Fruit fly (Drosophila melanogaster) whole organism, embryonic: Measurements from ENCODE around the gene CG12477.

Source experiments
- CG10543 ChIP-seq: fragments of 200-800 bp; sonication (Bioruptor generic); optimal IDR thresholded peaks from 3 replicates; lab custom pipeline; 2017; ENCODE audit warnings: missing biosample characterization, mild to moderate bottlenecking, missing genetic modification characterization, moderate library complexity
- CG11247 ChIP-seq: fragments of 200-800 bp; sonication (Bioruptor generic); IDR thresholded peaks from 2 replicates; pipeline ENCODE4 v1.3.6; 2022; ENCODE audit warnings: missing biosample characterization, missing genetic modification characterization
- CG12744 ChIP-seq: fragments of 200-800 bp; sonication (Bioruptor generic); optimal IDR thresholded peaks from 2 replicates; lab custom pipeline; 2016; ENCODE audit warnings: missing biosample characterization, missing genetic modification characterization
- CG12769 ChIP-seq: fragments of 200-800 bp; sonication (Bioruptor generic); optimal IDR thresholded peaks from 2 replicates; lab custom pipeline; 2019; ENCODE audit warnings: missing biosample characterization, mild to moderate bottlenecking, missing genetic modification characterization, moderate library complexity
- CG13775 ChIP-seq: fragments of 200-800 bp; sonication (Bioruptor generic); optimal IDR thresholded peaks from 3 replicates; lab custom pipeline; 2017; ENCODE audit warnings: missing biosample characterization, mild to moderate bottlenecking, missing genetic modification characterization
- CG15011 ChIP-seq: fragments of 200-800 bp; sonication (Bioruptor generic); optimal IDR thresholded peaks from 3 replicates; lab custom pipeline; 2018; ENCODE audit warnings: missing biosample characterization, mild to moderate bottlenecking, missing genetic modification characterization
- CG15696 ChIP-seq: fragments of 200-800 bp; sonication (Bioruptor generic); optimal IDR thresholded peaks from 2 replicates; lab custom pipeline; 2019; ENCODE audit warnings: missing biosample characterization, mild to moderate bottlenecking, missing genetic modification characterization, moderate library complexity
- CG1603 ChIP-seq: fragments of 200-800 bp; sonication (Bioruptor generic); optimal IDR thresholded peaks from 2 replicates; lab custom pipeline; 2019; ENCODE audit warnings: missing biosample characterization, mild to moderate bottlenecking, missing genetic modification characterization, moderate library complexity
- CG1647 ChIP-seq: fragments of 200-800 bp; sonication (Bioruptor generic); optimal IDR thresholded peaks from 3 replicates; lab custom pipeline; 2016; ENCODE audit warnings: missing biosample characterization, missing genetic modification characterization
- CG18599 ChIP-seq: fragments of 200-800 bp; sonication (Bioruptor generic); optimal IDR thresholded peaks from 3 replicates; lab custom pipeline; 2017; ENCODE audit warnings: missing biosample characterization, missing genetic modification characterization, mild to moderate bottlenecking, moderate library complexity, missing genetic modification reagents
- CG18764 ChIP-seq: fragments of 200-800 bp; sonication (Bioruptor generic); optimal IDR thresholded peaks from 3 replicates; lab custom pipeline; 2016; ENCODE audit warnings: missing biosample characterization, missing genetic modification characterization
- CG2129 ChIP-seq: fragments of 200-800 bp; sonication (Bioruptor generic); IDR thresholded peaks from 2 replicates; pipeline ENCODE4 v1.3.6; 2022; ENCODE audit warnings: missing biosample characterization, missing genetic modification characterization; ENCODE audit not compliant: partially characterized antibody
- CG42726 ChIP-seq: fragments of 200-800 bp; sonication (Bioruptor generic); IDR thresholded peaks from 2 replicates; pipeline ENCODE4 v1.3.6; 2022; ENCODE audit warnings: missing biosample characterization, missing genetic modification characterization; ENCODE audit not compliant: partially characterized antibody
- CG4730 ChIP-seq: fragments of 200-800 bp; sonication (Bioruptor generic); IDR thresholded peaks from 2 replicates; pipeline ENCODE4 v1.3.6; 2022; ENCODE audit warnings: missing biosample characterization, missing genetic modification characterization
- CG4854 ChIP-seq: fragments of 200-800 bp; sonication (Bioruptor generic); optimal IDR thresholded peaks from 2 replicates; lab custom pipeline; 2016; ENCODE audit warnings: missing biosample characterization, missing genetic modification characterization, inconsistent platforms
- CG6765 ChIP-seq: fragments of 200-800 bp; sonication (Bioruptor generic); optimal IDR thresholded peaks from 3 replicates; lab custom pipeline; 2017; ENCODE audit warnings: missing biosample characterization, mild to moderate bottlenecking, missing genetic modification characterization
- CG8359 ChIP-seq: fragments of 200-800 bp; sonication (Bioruptor generic); optimal IDR thresholded peaks from 2 replicates; lab custom pipeline; 2017; ENCODE audit warnings: missing biosample characterization, mild to moderate bottlenecking, missing genetic modification characterization, borderline replicate concordance
- CG8924 ChIP-seq: fragments of 200-800 bp; optimal IDR thresholded peaks from 3 replicates; lab custom pipeline; 2019; ENCODE audit warnings: missing biosample characterization, mild to moderate bottlenecking, missing genetic modification characterization, moderate library complexity
- CG9876 ChIP-seq: fragments of 200-800 bp; sonication (Bioruptor generic); optimal IDR thresholded peaks from 2 replicates; lab custom pipeline; 2016; ENCODE audit warnings: missing biosample characterization, missing genetic modification characterization
- ERR ChIP-seq: fragments of 200-800 bp; sonication (Bioruptor generic); optimal IDR thresholded peaks from 2 replicates; lab custom pipeline; 2016; ENCODE audit warnings: missing biosample characterization, missing genetic modification characterization
- Elba2 ChIP-seq: fragments of 200-800 bp; sonication (Bioruptor generic); optimal IDR thresholded peaks from 3 replicates; lab custom pipeline; 2016; ENCODE audit warnings: missing biosample characterization, missing genetic modification characterization
- Fer2 ChIP-seq: fragments of 200-800 bp; sonication (Bioruptor generic); optimal IDR thresholded peaks from 2 replicates; lab custom pipeline; 2018; ENCODE audit warnings: missing biosample characterization, mild to moderate bottlenecking, missing genetic modification characterization, moderate library complexity
- Fer3 ChIP-seq: fragments of 200-800 bp; sonication (Bioruptor generic); optimal IDR thresholded peaks from 2 replicates; lab custom pipeline; 2018; ENCODE audit warnings: missing biosample characterization, mild to moderate bottlenecking, missing genetic modification characterization, moderate library complexity
- HLH3B ChIP-seq: fragments of 200-800 bp; sonication (Bioruptor generic); IDR thresholded peaks from 2 replicates; pipeline ENCODE4 v1.3.6; 2022; ENCODE audit warnings: missing biosample characterization, missing genetic modification characterization
- Hand ChIP-seq: fragments of 200-800 bp; sonication (Bioruptor generic); optimal IDR thresholded peaks from 2 replicates; lab custom pipeline; 2017; ENCODE audit warnings: mild to moderate bottlenecking, missing biosample characterization, missing genetic modification reagents, missing genetic modification characterization
- Hmr ChIP-seq: fragments of 200-800 bp; sonication (Bioruptor generic); optimal IDR thresholded peaks from 3 replicates; lab custom pipeline; 2017; ENCODE audit warnings: mild to moderate bottlenecking, missing biosample characterization, missing genetic modification reagents, missing genetic modification characterization
- Lim3 ChIP-seq: fragments of 200-800 bp; sonication (Bioruptor generic); IDR thresholded peaks from 2 replicates; pipeline ENCODE4 v1.3.6; 2022; ENCODE audit warnings: missing biosample characterization, missing genetic modification characterization
- Lpt ChIP-seq: fragments of >200 bp; optimal IDR thresholded peaks from 2 replicates; lab custom pipeline; 2018; ENCODE audit warnings: missing biosample characterization, missing genetic modification characterization
- Myb ChIP-seq: fragments of 200-800 bp; sonication (Bioruptor generic); optimal IDR thresholded peaks from 2 replicates; lab custom pipeline; 2016; ENCODE audit warnings: missing biosample characterization, missing genetic modification characterization
- Neu2 ChIP-seq: fragments of 200-800 bp; sonication (Bioruptor generic); optimal IDR thresholded peaks from 3 replicates; lab custom pipeline; 2016; ENCODE audit warnings: missing biosample characterization, missing genetic modification characterization, borderline replicate concordance
- PHDP ChIP-seq: fragments of 200-800 bp; sonication (Bioruptor generic); optimal IDR thresholded peaks from 3 replicates; lab custom pipeline; 2018; ENCODE audit warnings: missing biosample characterization, mild to moderate bottlenecking, missing genetic modification characterization, moderate library complexity
- Poxn ChIP-seq: fragments of 200-800 bp; sonication (Bioruptor generic); IDR thresholded peaks from 2 replicates; pipeline ENCODE4 v1.3.6; 2022; ENCODE audit warnings: missing biosample characterization, missing genetic modification characterization
- Rfx ChIP-seq: fragments of 200-800 bp; sonication (Bioruptor generic); IDR thresholded peaks from 2 replicates; pipeline ENCODE4 v1.3.6; 2022; ENCODE audit warnings: missing biosample characterization, missing genetic modification characterization
- Sry-β ChIP-seq: fragments of 200-800 bp; sonication (Bioruptor generic); optimal IDR thresholded peaks from 2 replicates; lab custom pipeline; 2018; ENCODE audit warnings: missing biosample characterization, mild to moderate bottlenecking, missing genetic modification characterization, moderate library complexity
- cad ChIP-seq: fragments of >200 bp; optimal IDR thresholded peaks from 2 replicates; lab custom pipeline; 2017; ENCODE audit warnings: missing biosample characterization, missing genetic modification characterization
- chif ChIP-seq, 2 experiments: fragments of 200-800 bp; sonication (Bioruptor generic); optimal IDR thresholded peaks; 3 replicates each; lab custom pipeline; 2016; ENCODE audit warnings: missing biosample characterization in 2 of 2, missing genetic modification characterization in 2 of 2
- chm ChIP-seq: fragments of 200-800 bp; sonication (Bioruptor generic); IDR thresholded peaks from 2 replicates; pipeline ENCODE4 v1.3.6; 2022; ENCODE audit warnings: missing biosample characterization, missing genetic modification characterization
- dm ChIP-seq: fragments of 200-800 bp; sonication (Bioruptor generic); optimal IDR thresholded peaks from 3 replicates; lab custom pipeline; 2016; ENCODE audit warnings: missing biosample characterization, missing genetic modification characterization
- ems ChIP-seq: fragments of 200-800 bp; sonication (Bioruptor generic); optimal IDR thresholded peaks from 3 replicates; lab custom pipeline; 2016; ENCODE audit warnings: missing biosample characterization, missing genetic modification characterization
- gfzf ChIP-seq: fragments of 200-800 bp; sonication (Bioruptor generic); optimal IDR thresholded peaks from 2 replicates; lab custom pipeline; 2016; ENCODE audit warnings: missing biosample characterization, mild to moderate bottlenecking, missing genetic modification characterization, moderate library complexity
- hb ChIP-seq: fragments of 200-800 bp; sonication (Bioruptor generic); IDR thresholded peaks from 3 replicates; pipeline ENCODE4 v1.3.6; 2022; ENCODE audit warnings: missing biosample characterization, missing genetic modification characterization; ENCODE audit not compliant: partially characterized antibody
- jumu ChIP-seq: fragments of 200-800 bp; sonication (Bioruptor generic); optimal IDR thresholded peaks from 3 replicates; lab custom pipeline; 2016; ENCODE audit warnings: missing biosample characterization, missing genetic modification characterization
- ken ChIP-seq: fragments of 200-800 bp; sonication (Bioruptor generic); IDR thresholded peaks from 3 replicates; pipeline ENCODE4 v1.3.6; 2022; ENCODE audit warnings: missing biosample characterization, missing genetic modification characterization
- knrl ChIP-seq: fragments of 200-800 bp; sonication (Bioruptor generic); IDR thresholded peaks from 3 replicates; pipeline ENCODE4 v1.3.6; 2022; ENCODE audit warnings: missing biosample characterization, missing genetic modification characterization; ENCODE audit not compliant: partially characterized antibody
- lilli ChIP-seq: fragments of 200-800 bp; sonication (Bioruptor generic); optimal IDR thresholded peaks from 3 replicates; lab custom pipeline; 2016; ENCODE audit warnings: missing biosample characterization, missing genetic modification characterization
- pan ChIP-seq, 4 experiments: fragments of >200 bp in 3 of 4; fragments of 200-800 bp in 1 of 4; sonication (Bioruptor generic) in 1 of 4; optimal IDR thresholded peaks in 3 of 4; IDR thresholded peaks in 1 of 4; 2 replicates each; pipeline versions ENCODE4 v1.3.6 to Lab custom; 2017 to 2022; ENCODE audit warnings: missing biosample characterization in 2 of 4, missing genetic modification characterization in 2 of 4, mixed read lengths in 1 of 4
- pho ChIP-seq: fragments of 200-800 bp; sonication (Bioruptor generic); optimal IDR thresholded peaks from 2 replicates; lab custom pipeline; 2016; ENCODE audit warnings: missing biosample characterization, missing genetic modification characterization
- twi ChIP-seq: fragments of 200-800 bp; optimal IDR thresholded peaks from 2 replicates; lab custom pipeline; 2019; ENCODE audit warnings: missing biosample characterization, mild to moderate bottlenecking, missing genetic modification characterization, moderate library complexity
- zfh1 ChIP-seq: fragments of 200-800 bp; sonication (Bioruptor generic); IDR thresholded peaks from 3 replicates; pipeline ENCODE4 v1.3.6; 2022; ENCODE audit warnings: missing biosample characterization, missing genetic modification characterization

The CG12477 gene

dm6 chr3L:18672986-18673633 lies 50.0 kb downstream of the CG12477 start, which contains the start of gene Capr (continued):
- TF ChIP-seq Lim3, result no peak
- peak; percentile 3 for TF ChIP-seq CG9876 (GFP tag; lab: Kevin White, UChicago)
- TF ChIP-seq knrl, result peak; percentile 100
- TF ChIP-seq jumu (GFP tag; lab: Kevin White, UChicago), result peak; percentile 38
- no peak for TF ChIP-seq Hand (GFP tag; lab: Kevin White, UChicago)
- no peak for TF ChIP-seq Sry-β (GFP tag; lab: Kevin White, UChicago)
- TF ChIP-seq HLH3B, result no peak
- peak; percentile 6 for TF ChIP-seq CG8924 (tag; lab: Kevin White, UChicago)
- TF ChIP-seq chif (GFP tag; optimal IDR thresholded peaks at IDR 0.05; lab: Kevin White, UChicago), result peak in 1 of 2 experiments; percentile 18
- TF ChIP-seq Hmr (GFP tag; lab: Kevin White, UChicago), result peak; percentile 29
- no peak for TF ChIP-seq CG11247 (GFP tag; lab: Robert Waterston, UW)
- TF ChIP-seq CG1603, result peak; percentile 83
- peak; percentile 43 for TF ChIP-seq pho (GFP tag; lab: Kevin White, UChicago)
- TF ChIP-seq PHDP (tag; lab: Kevin White, UChicago), result peak; percentile 9
- TF ChIP-seq hb (GFP tag; lab: Robert Waterston, UW), result peak; percentile 100
- no peak for TF ChIP-seq Neu2
- peak; percentile 67 for TF ChIP-seq Myb
- TF ChIP-seq CG4854 (GFP tag; lab: Kevin White, UChicago), result no peak
- no peak for TF ChIP-seq CG4730 (GFP tag; lab: Robert Waterston, UW)
- peak; percentile 32 for TF ChIP-seq ERR (GFP tag; lab: Kevin White, UChicago)
- peak; percentile 3 for TF ChIP-seq CG13775 (GFP tag; lab: Kevin White, UChicago)
- TF ChIP-seq Rfx (GFP tag; lab: Robert Waterston, UW), result peak; percentile 71
- TF ChIP-seq CG6765 (GFP tag; lab: Kevin White, UChicago), result peak; percentile 3
- no peak for TF ChIP-seq CG15011 (GFP tag; lab: Kevin White, UChicago)
- no peak for TF ChIP-seq CG18764
- peak; percentile 79 for TF ChIP-seq dm (GFP tag; lab: Kevin White, UChicago)
- TF ChIP-seq CG10543 (GFP tag; lab: Kevin White, UChicago), result peak; percentile 36
- peak; percentile 28 for TF ChIP-seq CG1647 (GFP tag; lab: Kevin White, UChicago)
- TF ChIP-seq Fer3 (tag; lab: Kevin White, UChicago), result no peak
- TF ChIP-seq twi (tag; lab: Kevin White, UChicago), result peak; percentile 30
- TF ChIP-seq ems (GFP tag; lab: Kevin White, UChicago), result no peak
- TF ChIP-seq gfzf (GFP tag; lab: Kevin White, UChicago), result peak; percentile 38
- TF ChIP-seq cad (GFP tag; lab: Kevin White, UChicago), result no peak
- TF ChIP-seq CG12744 (GFP tag; lab: Kevin White, UChicago), result no peak
- no peak for TF ChIP-seq CG15696 (tag; lab: Kevin White, UChicago)
- TF ChIP-seq CG2129, result peak; percentile 99
- TF ChIP-seq CG8359 (GFP tag; lab: Kevin White, UChicago), result no peak
- no peak for TF ChIP-seq CG18599 (GFP tag; lab: Kevin White, UChicago)
- TF ChIP-seq Fer2 (tag; lab: Kevin White, UChicago), result no peak
- TF ChIP-seq zfh1, result peak; percentile 46; the same call in 1 of the 3 replicates
- TF ChIP-seq ken (GFP tag; lab: Robert Waterston, UW), result no peak
- TF ChIP-seq lilli (GFP tag; lab: Kevin White, UChicago), result peak; percentile 55
- TF ChIP-seq pan (optimal IDR thresholded peaks at IDR 0.05; lab: Kevin White, UChicago), result no peak
- TF ChIP-seq pan (GFP tag; optimal IDR thresholded peaks at IDR 0.05 in 1 of 2, IDR thresholded peaks at IDR 0.05 in 1 of 2), result no peak
- peak; percentile 100 for TF ChIP-seq CG42726 (GFP tag; lab: Robert Waterston, UW)
- TF ChIP-seq Poxn (GFP tag; lab: Robert Waterston, UW), result no peak
- 0 out of 2 replicates have a peak, but pooled peaks have one; percentile 22 for TF ChIP-seq chm (GFP tag; lab: Robert Waterston, UW)
- no peak for TF ChIP-seq Lpt (GFP tag; lab: Kevin White, UChicago)
- no peak for TF ChIP-seq Elba2 (GFP tag; lab: Kevin White, UChicago)
- no peak for TF ChIP-seq CG12769 (tag; lab: Kevin White, UChicago)
